Worm (Caenorhabditis elegans) whole organism, mixed stage, embryonic: Measurements from ENCODE around the gene sti-1.
"Not testable (repeated sequence)": the region's sequence is repeated elsewhere in the genome, so short reads cannot be mapped to it uniquely, and the experiment has no call there.

Experiments used
- bed-3 ChIP-seq: fragments of 200-800 bp; sonication (Bioruptor generic); optimal IDR thresholded peaks from 3 replicates; lab custom pipeline; 2018; ENCODE audit warnings: mild to moderate bottlenecking, missing genetic modification characterization, moderate library complexity, missing compliant biosample characterization
- blmp-1 ChIP-seq: fragments of 150-350 bp; optimal IDR thresholded peaks from 2 replicates; lab custom pipeline; 2014; ENCODE audit warnings: missing biosample characterization, missing genetic modification characterization
- lin-32 ChIP-seq: fragments of 200-800 bp; sonication (Bioruptor generic); optimal IDR thresholded peaks from 2 replicates; lab custom pipeline; 2018; ENCODE audit warnings: mild to moderate bottlenecking, missing genetic modification characterization, missing compliant biosample characterization

The sti-1 gene

ce11 chrV:822922-823321, 49.6 kb downstream of the sti-1 start, which contains the start of gene srx-31:
TSS of gene srx-31 (minus strand) at chrV:823022.
- not testable (repeated sequence) for TF ChIP-seq bed-3 (GFP tag; lab: Kevin White, UChicago); blmp-1 (tag; lab: Kevin White, UChicago); lin-32
